Fruit fly (Drosophila melanogaster): ENCODE results near the gene Task7.

Task7 gene

dm6 chr3R:9460488-9461150 is 48.5 kb upstream of the Task7 start, which contains the start of gene GstZ2 (continued):
- TF ChIP-seq maf-S (GFP tag; optimal IDR thresholded peaks at IDR 0.05) (no peak), CG18619 (GFP tag; optimal IDR thresholded peaks at IDR 0.05) (no peak), CG3847 (GFP tag; IDR thresholded peaks at IDR 0.05) (no peak), Asciz (GFP tag; optimal IDR thresholded peaks at IDR 0.05) (no peak), Dp (GFP tag; optimal IDR thresholded peaks at IDR 0.05) (peak; percentile 45), phol (tag; optimal IDR thresholded peaks at IDR 0.05) (peak; percentile 39), ci (GFP tag; IDR thresholded peaks at IDR 0.05) (no peak), psq (GFP tag; optimal IDR thresholded peaks at IDR 0.05) (peak; percentile 61), Scr (GFP tag; IDR thresholded peaks at IDR 0.05; ENCODE audit: partially characterized antibody) (no peak), Dbx (GFP tag; IDR thresholded peaks at IDR 0.05) (peak; percentile 17; the same call in 1 of the 3 replicates), CG15269 (tag; optimal IDR thresholded peaks at IDR 0.05) (no peak), Jarid2 (GFP tag; optimal IDR thresholded peaks at IDR 0.05) (no peak), sens (GFP tag) (peak; percentile 37), dan (GFP tag; IDR thresholded peaks at IDR 0.05) (no peak), Ada2b (GFP tag; IDR thresholded peaks at IDR 0.05) (no peak), zfh2 (GFP tag; optimal IDR thresholded peaks at IDR 0.05) (no peak), CG14710 (tag; optimal IDR thresholded peaks at IDR 0.05) (no peak), CG1832 (GFP tag; optimal IDR thresholded peaks at IDR 0.05) (no peak), Med (GFP tag) (peak; percentile 58), pzg (GFP tag; optimal IDR thresholded peaks at IDR 0.05) (peak; percentile 12), pho (GFP tag; optimal IDR thresholded peaks at IDR 0.05) (no peak), HLH4C (GFP tag; IDR thresholded peaks at IDR 0.05; ENCODE audit: partially characterized antibody) (no peak), E2f2 (GFP tag; IDR thresholded peaks at IDR 0.05) (peak; percentile 48), kah (GFP tag; optimal IDR thresholded peaks at IDR 0.05) (no peak), Oli (tag; optimal IDR thresholded peaks at IDR 0.05) (no peak), seq (GFP tag; IDR thresholded peaks at IDR 0.05) (peak; percentile 40; the same call in 1 of the 2 replicates), CG11504 (tag; optimal IDR thresholded peaks at IDR 0.05) (peak; percentile 15), CG14667 (GFP tag; IDR thresholded peaks at IDR 0.05) (0 out of 2 replicates have a peak, but pooled peaks have one; percentile 5), cg (GFP tag; optimal IDR thresholded peaks at IDR 0.05) (no peak), vnd (GFP tag; IDR thresholded peaks at IDR 0.05; ENCODE audit: partially characterized antibody) (no peak), CG3281 (GFP tag; optimal IDR thresholded peaks at IDR 0.05) (no peak), Eip74EF (GFP tag; optimal IDR thresholded peaks at IDR 0.05) (no peak), lmd (GFP tag; IDR thresholded peaks at IDR 0.05) (no peak), CG13296 (GFP tag; optimal IDR thresholded peaks at IDR 0.05) (no peak), Mad (GFP tag; optimal IDR thresholded peaks at IDR 0.05) (no peak), cato (GFP tag; optimal IDR thresholded peaks at IDR 0.05; ENCODE audit: borderline replicate concordance) (no peak)

- TF ChIP-seq CG13624 (GFP tag; optimal IDR thresholded peaks at IDR 0.05) (peak; percentile 60), lilli (GFP tag; optimal IDR thresholded peaks at IDR 0.05) (peak; percentile 74), CG2199 (GFP tag; IDR thresholded peaks at IDR 0.05) (no peak), crol (GFP tag; IDR thresholded peaks at IDR 0.05) (no peak), tx (GFP tag; optimal IDR thresholded peaks at IDR 0.05) (peak; percentile 7), CG9215 (GFP tag; IDR thresholded peaks at IDR 0.05) (peak; percentile 67), CG9727 (GFP tag; optimal IDR thresholded peaks at IDR 0.05) (peak; percentile 73), tio (GFP tag; optimal IDR thresholded peaks at IDR 0.05) (peak; percentile 33), CG9797 (GFP tag; optimal IDR thresholded peaks at IDR 0.05) (no peak), kni (GFP tag; optimal IDR thresholded peaks at IDR 0.05) (peak; percentile 9), CG15601 (tag; optimal IDR thresholded peaks at IDR 0.05) (peak; percentile 53), tin (GFP tag; optimal IDR thresholded peaks at IDR 0.05) (peak; percentile 61), CTCF (GFP tag; optimal IDR thresholded peaks at IDR 0.05) (peak; percentile 0), Atf6 (GFP tag; IDR thresholded peaks at IDR 0.05) (peak; percentile 78)
Measured at dm6 chr3R:9459385-9460285, 47.5 kb upstream of the Task7 start.

Measured in whole organism, embryonic.